Fruit fly (Drosophila melanogaster) whole organism, embryonic: ENCODE data around the gene Hsp22.

Experiments used
- CG10431 ChIP-seq: fragments of 200-800 bp; sonication (Bioruptor generic); optimal IDR thresholded peaks from 3 replicates; lab custom pipeline; 2018; ENCODE audit warnings: missing biosample characterization, mild to moderate bottlenecking, missing genetic modification characterization
- CG10565 ChIP-seq: fragments of 200-800 bp; sonication (Bioruptor generic); optimal IDR thresholded peaks from 3 replicates; lab custom pipeline; 2016; ENCODE audit warnings: missing biosample characterization, mild to moderate bottlenecking, missing genetic modification characterization
- CG10959 ChIP-seq: fragments of 200-800 bp; sonication (Bioruptor generic); IDR thresholded peaks from 2 replicates; pipeline ENCODE4 v1.3.6; 2022; ENCODE audit warnings: missing biosample characterization, missing genetic modification characterization
- CG10979 ChIP-seq: fragments of 200-800 bp; sonication (Bioruptor generic); optimal IDR thresholded peaks from 2 replicates; lab custom pipeline; 2018; ENCODE audit warnings: missing biosample characterization, mild to moderate bottlenecking, missing genetic modification characterization, moderate library complexity
- CG12104 ChIP-seq: fragments of 200-800 bp; sonication (Bioruptor generic); optimal IDR thresholded peaks from 3 replicates; lab custom pipeline; 2016; ENCODE audit warnings: missing biosample characterization, missing genetic modification characterization
- CG12391 ChIP-seq: fragments of 200-800 bp; sonication (Bioruptor generic); optimal IDR thresholded peaks from 3 replicates; lab custom pipeline; 2018; ENCODE audit warnings: missing biosample characterization, mild to moderate bottlenecking, missing genetic modification characterization, moderate library complexity
- CG13123 ChIP-seq: fragments of 200-800 bp; sonication (Bioruptor generic); optimal IDR thresholded peaks from 2 replicates; lab custom pipeline; 2016; ENCODE audit warnings: missing biosample characterization, missing genetic modification characterization
- CG1529 ChIP-seq: fragments of 200-800 bp; sonication (Bioruptor generic); optimal IDR thresholded peaks from 3 replicates; lab custom pipeline; 2018; ENCODE audit warnings: missing biosample characterization, missing genetic modification characterization
- CG2199 ChIP-seq: fragments of 200-800 bp; sonication (Bioruptor generic); IDR thresholded peaks from 3 replicates; pipeline ENCODE4 v1.3.6; 2022; ENCODE audit warnings: missing biosample characterization, missing genetic modification characterization
- CG34376 ChIP-seq: fragments of 200-800 bp; sonication (Bioruptor generic); optimal IDR thresholded peaks from 2 replicates; lab custom pipeline; 2018; ENCODE audit warnings: missing biosample characterization, mild to moderate bottlenecking, missing genetic modification characterization
- CG42726 ChIP-seq: fragments of 200-800 bp; sonication (Bioruptor generic); IDR thresholded peaks from 2 replicates; pipeline ENCODE4 v1.3.6; 2022; ENCODE audit warnings: missing biosample characterization, missing genetic modification characterization; ENCODE audit not compliant: partially characterized antibody
- CG4424 ChIP-seq: fragments of 200-800 bp; sonication (Bioruptor generic); optimal IDR thresholded peaks from 3 replicates; lab custom pipeline; 2016; ENCODE audit warnings: missing biosample characterization, missing genetic modification characterization
- CG6175 ChIP-seq: fragments of 200-800 bp; sonication (Bioruptor generic); IDR thresholded peaks from 3 replicates; pipeline ENCODE4 v1.3.6; 2022; ENCODE audit warnings: missing biosample characterization, missing genetic modification characterization
- CG6683 ChIP-seq: fragments of 200-800 bp; sonication (Bioruptor generic); optimal IDR thresholded peaks from 2 replicates; lab custom pipeline; 2017; ENCODE audit warnings: missing biosample characterization, mild to moderate bottlenecking, missing genetic modification characterization, missing genetic modification reagents
- CG6854 ChIP-seq: fragments of 200-800 bp; sonication (Bioruptor generic); optimal IDR thresholded peaks from 3 replicates; lab custom pipeline; 2017; ENCODE audit warnings: missing biosample characterization, mild to moderate bottlenecking, missing genetic modification characterization
- CG7745 ChIP-seq: fragments of 200-800 bp; sonication (Bioruptor generic); optimal IDR thresholded peaks from 2 replicates; lab custom pipeline; 2018; ENCODE audit warnings: missing biosample characterization, mild to moderate bottlenecking, missing genetic modification characterization, moderate library complexity
- CG8290 ChIP-seq, 3 experiments: fragments of 200-800 bp; sonication (Bioruptor generic); optimal IDR thresholded peaks; 2 replicates each; lab custom pipeline; 2016 to 2019; ENCODE audit warnings: missing biosample characterization in 3 of 3, missing genetic modification characterization in 3 of 3, mild to moderate bottlenecking in 2 of 3, moderate library complexity in 1 of 3
- CG8388 ChIP-seq: fragments of 200-800 bp; sonication (Bioruptor generic); optimal IDR thresholded peaks from 2 replicates; lab custom pipeline; 2019; ENCODE audit warnings: missing biosample characterization, mild to moderate bottlenecking, missing genetic modification characterization, moderate library complexity
- CG9797 ChIP-seq: fragments of 200-800 bp; sonication (Bioruptor generic); optimal IDR thresholded peaks from 3 replicates; lab custom pipeline; 2018; ENCODE audit warnings: missing biosample characterization, mild to moderate bottlenecking, missing genetic modification characterization
- CHES-1-like ChIP-seq: fragments of 200-800 bp; sonication (Bioruptor generic); optimal IDR thresholded peaks from 2 replicates; lab custom pipeline; 2016; ENCODE audit warnings: missing biosample characterization, missing genetic modification characterization
- D19B ChIP-seq: fragments of 200-800 bp; sonication (Bioruptor generic); optimal IDR thresholded peaks from 2 replicates; lab custom pipeline; 2017; ENCODE audit warnings: missing biosample characterization, mild to moderate bottlenecking, missing genetic modification characterization
- ERR ChIP-seq: fragments of 200-800 bp; sonication (Bioruptor generic); optimal IDR thresholded peaks from 2 replicates; lab custom pipeline; 2016; ENCODE audit warnings: missing biosample characterization, missing genetic modification characterization
- Meics ChIP-seq: fragments of 200-800 bp; sonication (Bioruptor generic); optimal IDR thresholded peaks from 2 replicates; lab custom pipeline; 2017; ENCODE audit warnings: missing biosample characterization, mild to moderate bottlenecking, missing genetic modification characterization
- NfI ChIP-seq: fragments of 200-800 bp; sonication (Bioruptor generic); optimal IDR thresholded peaks from 3 replicates; lab custom pipeline; 2018; ENCODE audit warnings: missing biosample characterization, mild to moderate bottlenecking, missing genetic modification characterization, moderate library complexity
- Pdp1 ChIP-seq, 2 experiments: fragments of 200-800 bp; sonication (Bioruptor generic); optimal IDR thresholded peaks; 3 replicates each; lab custom pipeline; 2016; ENCODE audit warnings: missing biosample characterization in 2 of 2, missing genetic modification characterization in 2 of 2, mild to moderate bottlenecking in 1 of 2, moderate library complexity in 1 of 2
- Trl ChIP-seq, 3 experiments: fragments of >200 bp in 2 of 3; fragments of 200-800 bp in 1 of 3; sonication (Bioruptor generic) in 1 of 3; optimal IDR thresholded peaks; 2 replicates in 1 of 3; 3 replicates in 2 of 3; lab custom pipeline; 2016 to 2017; ENCODE audit warnings: missing biosample characterization in 1 of 3, missing genetic modification characterization in 1 of 3
- amos ChIP-seq: fragments of 200-800 bp; sonication (Bioruptor generic); IDR thresholded peaks from 2 replicates; pipeline ENCODE4 v1.3.6; 2022; ENCODE audit warnings: missing biosample characterization, missing genetic modification characterization; ENCODE audit not compliant: partially characterized antibody
- ap ChIP-seq: fragments of 200-800 bp; sonication (Bioruptor generic); IDR thresholded peaks from 2 replicates; pipeline ENCODE4 v1.3.6; 2022; ENCODE audit warnings: missing biosample characterization, missing genetic modification characterization
- bab2 ChIP-seq: fragments of 200-800 bp; sonication (Bioruptor generic); optimal IDR thresholded peaks from 2 replicates; lab custom pipeline; 2016; ENCODE audit warnings: missing biosample characterization, missing genetic modification characterization
- ci ChIP-seq: fragments of 200-800 bp; sonication (Bioruptor generic); IDR thresholded peaks from 3 replicates; pipeline ENCODE4 v1.3.6; 2022; ENCODE audit warnings: missing biosample characterization, missing genetic modification characterization
- crol ChIP-seq: fragments of 200-800 bp; sonication (Bioruptor generic); IDR thresholded peaks from 2 replicates; pipeline ENCODE4 v1.3.6; 2022; ENCODE audit warnings: missing biosample characterization, missing genetic modification characterization
- disco-r ChIP-seq: fragments of 200-800 bp; sonication (Bioruptor generic); optimal IDR thresholded peaks from 2 replicates; lab custom pipeline; 2016; ENCODE audit warnings: missing biosample characterization, missing genetic modification characterization
- eyg ChIP-seq: fragments of 200-800 bp; sonication (Bioruptor generic); optimal IDR thresholded peaks from 3 replicates; lab custom pipeline; 2016; ENCODE audit warnings: missing biosample characterization, missing genetic modification characterization
- grn ChIP-seq: fragments of 200-800 bp; sonication (Bioruptor generic); optimal IDR thresholded peaks from 3 replicates; lab custom pipeline; 2017; ENCODE audit warnings: missing biosample characterization, missing genetic modification characterization
- jing ChIP-seq: fragments of 200-800 bp; sonication (Bioruptor generic); optimal IDR thresholded peaks from 2 replicates; lab custom pipeline; 2018; ENCODE audit warnings: missing biosample characterization, mild to moderate bottlenecking, missing genetic modification characterization
- lab ChIP-seq: fragments of 200-800 bp; sonication (Bioruptor generic); optimal IDR thresholded peaks from 3 replicates; lab custom pipeline; 2017; ENCODE audit warnings: missing biosample characterization, missing genetic modification characterization, mild to moderate bottlenecking, moderate library complexity, missing genetic modification reagents
- lbe ChIP-seq: fragments of 200-800 bp; sonication (Bioruptor generic); optimal IDR thresholded peaks from 2 replicates; lab custom pipeline; 2016; ENCODE audit warnings: missing biosample characterization, mild to moderate bottlenecking, missing genetic modification characterization
- mam ChIP-seq: fragments of 200-800 bp; sonication (Bioruptor generic); optimal IDR thresholded peaks from 3 replicates; lab custom pipeline; 2016; ENCODE audit warnings: missing biosample characterization, missing genetic modification characterization
- pb ChIP-seq: fragments of 200-800 bp; sonication (Bioruptor generic); optimal IDR thresholded peaks from 3 replicates; lab custom pipeline; 2016; ENCODE audit warnings: missing biosample characterization, missing genetic modification characterization
- pzg ChIP-seq: fragments of 200-800 bp; sonication (Bioruptor generic); optimal IDR thresholded peaks from 3 replicates; lab custom pipeline; 2018; ENCODE audit warnings: missing biosample characterization, mild to moderate bottlenecking, missing genetic modification characterization, moderate library complexity
- ranshi ChIP-seq: fragments of 200-800 bp; sonication (Bioruptor generic); IDR thresholded peaks from 2 replicates; pipeline ENCODE4 v1.3.6; 2022; ENCODE audit warnings: missing biosample characterization, missing genetic modification characterization
- row ChIP-seq: fragments of 200-800 bp; sonication (Bioruptor generic); IDR thresholded peaks from 3 replicates; pipeline ENCODE4 v1.3.6; 2022; ENCODE audit warnings: missing biosample characterization, missing genetic modification characterization
- run ChIP-seq: fragments of 200-800 bp; sonication (Bioruptor generic); optimal IDR thresholded peaks from 3 replicates; lab custom pipeline; 2018; ENCODE audit warnings: missing biosample characterization, mild to moderate bottlenecking, missing genetic modification characterization
- slp2 ChIP-seq: fragments of 200-800 bp; sonication (Bioruptor generic); optimal IDR thresholded peaks from 2 replicates; lab custom pipeline; 2016; ENCODE audit warnings: missing biosample characterization, missing genetic modification characterization
- sob ChIP-seq: fragments of 200-800 bp; sonication (Bioruptor generic); IDR thresholded peaks from 2 replicates; pipeline ENCODE4 v1.3.6; 2022; ENCODE audit warnings: missing biosample characterization, missing genetic modification characterization
- ssp ChIP-seq: fragments of 200-800 bp; sonication (Bioruptor generic); IDR thresholded peaks from 2 replicates; pipeline ENCODE4 v1.3.6; 2022; ENCODE audit warnings: missing biosample characterization, missing genetic modification characterization
- stc ChIP-seq: fragments of 200-800 bp; sonication (Bioruptor generic); IDR thresholded peaks from 2 replicates; pipeline ENCODE4 v1.3.6; 2022; ENCODE audit warnings: missing biosample characterization, missing genetic modification characterization
- trem ChIP-seq: fragments of 200-800 bp; optimal IDR thresholded peaks from 3 replicates; lab custom pipeline; 2019; ENCODE audit warnings: missing biosample characterization, mild to moderate bottlenecking, missing genetic modification characterization, moderate library complexity
- usp ChIP-seq: fragments of >200 bp; optimal IDR thresholded peaks from 2 replicates; lab custom pipeline; 2017; ENCODE audit warnings: missing biosample characterization, missing genetic modification characterization

The Hsp22 gene

DNA sequence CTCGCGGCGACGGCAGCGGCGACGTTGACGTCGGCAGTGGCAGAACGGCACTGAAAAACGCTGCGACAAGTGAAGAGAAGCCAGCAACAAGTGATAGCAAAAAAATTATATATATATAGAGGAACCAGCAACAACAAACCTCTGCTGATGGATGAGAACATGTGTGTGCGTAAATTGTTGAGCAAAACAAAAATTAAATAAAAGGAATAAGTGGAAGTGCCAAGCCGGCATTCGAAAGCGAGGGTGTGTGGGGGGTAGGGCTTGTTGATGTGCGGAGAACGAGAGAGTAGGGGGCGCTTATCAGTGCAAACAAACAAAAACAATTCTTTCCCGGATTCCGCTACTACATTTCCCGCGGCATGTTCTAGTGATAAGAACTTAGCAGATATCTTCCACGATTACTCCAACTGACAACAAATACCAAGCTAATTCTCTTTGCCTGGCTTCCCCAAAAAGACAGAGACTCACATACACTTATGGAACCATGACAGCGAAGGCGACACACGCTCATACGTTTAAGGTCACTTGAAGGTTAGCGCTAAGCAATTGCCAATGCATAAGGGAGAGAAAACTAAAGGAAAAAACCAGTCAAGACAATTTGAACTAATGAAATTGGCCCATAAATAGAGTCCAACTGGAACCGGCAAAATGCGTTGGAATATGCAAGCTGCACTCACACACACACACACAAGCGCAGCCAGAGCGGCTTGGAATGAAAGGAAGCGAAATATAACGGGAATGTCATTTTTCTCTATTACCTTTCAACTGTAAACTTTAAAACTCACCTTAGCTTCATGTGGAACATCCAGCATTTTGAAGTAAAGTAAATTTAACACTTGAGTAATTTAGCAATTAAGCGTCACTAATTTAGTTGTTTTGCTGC, 14.7 kb upstream of the Hsp22 start (continued):
- no peak for TF ChIP-seq NfI (GFP tag; lab: Kevin White, UChicago)
- no peak for TF ChIP-seq CG6854 (GFP tag; lab: Kevin White, UChicago)
- TF ChIP-seq CG8290 (GFP tag; optimal IDR thresholded peaks at IDR 0.05; lab: Kevin White, UChicago) = no peak
- TF ChIP-seq CG8290 (tag; optimal IDR thresholded peaks at IDR 0.05; lab: Kevin White, UChicago) = no peak
- no peak for TF ChIP-seq CG10959 (GFP tag; lab: Robert Waterston, UW)
- no peak for TF ChIP-seq CG6683
- TF ChIP-seq pzg (GFP tag; lab: Kevin White, UChicago) = no peak
- TF ChIP-seq ERR (GFP tag; lab: Kevin White, UChicago) = peak; percentile 98
- no peak for TF ChIP-seq CG4424 (GFP tag; lab: Kevin White, UChicago)
- TF ChIP-seq sob (GFP tag; lab: Robert Waterston, UW) = no peak
- peak in 1 of 2 experiments; percentile 25 for TF ChIP-seq Trl (optimal IDR thresholded peaks at IDR 0.05; lab: Kevin White, UChicago)
- TF ChIP-seq Trl (GFP tag; optimal IDR thresholded peaks at IDR 0.05; lab: Kevin White, UChicago) = no peak
- no peak for TF ChIP-seq run (tag; lab: Kevin White, UChicago)
- TF ChIP-seq CG13123 = no peak
- TF ChIP-seq ci (GFP tag; lab: Robert Waterston, UW) = no peak
- no peak for TF ChIP-seq CG42726 (GFP tag; lab: Robert Waterston, UW)
- no peak for TF ChIP-seq CHES-1-like (GFP tag; lab: Kevin White, UChicago)
- TF ChIP-seq CG6175 (GFP tag; lab: Robert Waterston, UW) = no peak
- peak; percentile 12 for TF ChIP-seq lab
- peak; percentile 33 for TF ChIP-seq grn (GFP tag; lab: Kevin White, UChicago)
- no peak for TF ChIP-seq Meics (GFP tag; lab: Kevin White, UChicago)
- peak; percentile 58 for TF ChIP-seq CG34376 (GFP tag; lab: Kevin White, UChicago)
- TF ChIP-seq stc (GFP tag; lab: Robert Waterston, UW) = 0 out of 2 replicates have a peak, but pooled peaks have one; percentile 19
- TF ChIP-seq CG7745 (tag; lab: Kevin White, UChicago) = no peak
- peak; percentile 93 for TF ChIP-seq crol (GFP tag; lab: Robert Waterston, UW)
- no peak for TF ChIP-seq ssp (GFP tag; lab: Robert Waterston, UW)
- TF ChIP-seq CG1529 = no peak
- TF ChIP-seq CG8388 (GFP tag; lab: Kevin White, UChicago) = no peak
- TF ChIP-seq CG12391 (tag; lab: Kevin White, UChicago) = no peak
- peak in 1 of 2 experiments; percentile 33 for TF ChIP-seq Pdp1 (GFP tag; optimal IDR thresholded peaks at IDR 0.05; lab: Kevin White, UChicago)
- TF ChIP-seq bab2 (GFP tag; lab: Kevin White, UChicago) = no peak
- TF ChIP-seq ap (GFP tag; lab: Robert Waterston, UW) = no peak
- TF ChIP-seq CG9797 (GFP tag; lab: Kevin White, UChicago) = no peak
- TF ChIP-seq eyg = no peak
- no peak for TF ChIP-seq mam (GFP tag; lab: Kevin White, UChicago)
- no peak for TF ChIP-seq disco-r
- no peak for TF ChIP-seq jing (GFP tag; lab: Kevin White, UChicago)
- no peak for TF ChIP-seq row (GFP tag; lab: Robert Waterston, UW)
- TF ChIP-seq CG12104 (GFP tag; lab: Kevin White, UChicago) = no peak
- no peak for TF ChIP-seq pb (GFP tag; lab: Kevin White, UChicago)
- no peak for TF ChIP-seq usp (GFP tag; lab: Kevin White, UChicago)
- no peak for TF ChIP-seq CG10979 (tag; lab: Kevin White, UChicago)
- TF ChIP-seq CG10565 (GFP tag; lab: Kevin White, UChicago) = no peak
- TF ChIP-seq lbe = peak; percentile 23
- TF ChIP-seq CG10431 (GFP tag; lab: Kevin White, UChicago) = no peak
- no peak for TF ChIP-seq slp2 (GFP tag; lab: Kevin White, UChicago)
- TF ChIP-seq trem (tag; lab: Kevin White, UChicago) = no peak
- TF ChIP-seq amos = peak; percentile 16; the same call in 1 of the 2 replicates
- TF ChIP-seq ranshi = no peak
- no peak for TF ChIP-seq D19B
- no peak for TF ChIP-seq CG2199 (GFP tag; lab: Robert Waterston, UW)
